Fruit fly (Drosophila melanogaster) whole organism, embryonic: ENCODE measurements around the gene RapGAP1.
A peak's percentile ranks its signal among the peaks of the same experiment; 100 is the strongest.

Experiments
- B-H1 ChIP-seq: fragments of 200-800 bp; sonication (Bioruptor generic); IDR thresholded peaks from 3 replicates; pipeline ENCODE4 v1.3.6; 2022; ENCODE audit warnings: missing biosample characterization, missing genetic modification characterization
- CG10274 ChIP-seq: fragments of 200-800 bp; sonication (Bioruptor generic); optimal IDR thresholded peaks from 3 replicates; lab custom pipeline; 2017; ENCODE audit warnings: missing biosample characterization, mild to moderate bottlenecking, missing genetic modification characterization
- CG10321 ChIP-seq: fragments of 200-800 bp; sonication (Bioruptor generic); IDR thresholded peaks from 2 replicates; pipeline ENCODE4 v1.3.6; 2022; ENCODE audit warnings: missing biosample characterization, missing genetic modification characterization
- CG10565 ChIP-seq: fragments of 200-800 bp; sonication (Bioruptor generic); optimal IDR thresholded peaks from 3 replicates; lab custom pipeline; 2016; ENCODE audit warnings: missing biosample characterization, mild to moderate bottlenecking, missing genetic modification characterization
- CG11456 ChIP-seq: fragments of 200-800 bp; sonication (Bioruptor generic); IDR thresholded peaks from 3 replicates; pipeline ENCODE4 v1.3.6; 2022; ENCODE audit warnings: missing biosample characterization, missing genetic modification characterization
- CG11695 ChIP-seq: fragments of 200-800 bp; sonication (Bioruptor generic); IDR thresholded peaks from 3 replicates; pipeline ENCODE4 v1.3.6; 2022; ENCODE audit warnings: missing biosample characterization, missing genetic modification characterization
- CG12155 ChIP-seq: fragments of 200-800 bp; sonication (Bioruptor generic); optimal IDR thresholded peaks from 3 replicates; lab custom pipeline; 2016; ENCODE audit warnings: missing biosample characterization, missing genetic modification characterization
- CG12659 ChIP-seq: fragments of 200-800 bp; sonication (Bioruptor generic); optimal IDR thresholded peaks from 3 replicates; lab custom pipeline; 2017; ENCODE audit warnings: mild to moderate bottlenecking, missing biosample characterization, missing genetic modification reagents, missing genetic modification characterization
- CG12769 ChIP-seq: fragments of 200-800 bp; sonication (Bioruptor generic); optimal IDR thresholded peaks from 2 replicates; lab custom pipeline; 2019; ENCODE audit warnings: missing biosample characterization, mild to moderate bottlenecking, missing genetic modification characterization, moderate library complexity
- CG18476 ChIP-seq: fragments of 200-800 bp; sonication (Bioruptor generic); optimal IDR thresholded peaks from 2 replicates; lab custom pipeline; 2016; ENCODE audit warnings: missing biosample characterization, mild to moderate bottlenecking, missing genetic modification characterization
- CG2875 ChIP-seq: fragments of 200-800 bp; sonication (Bioruptor generic); optimal IDR thresholded peaks from 2 replicates; lab custom pipeline; 2017; ENCODE audit warnings: missing biosample characterization, mild to moderate bottlenecking, missing genetic modification characterization, missing genetic modification reagents
- CG31441 ChIP-seq: fragments of 200-800 bp; sonication (Bioruptor generic); IDR thresholded peaks from 2 replicates; pipeline ENCODE4 v1.3.6; 2022; ENCODE audit warnings: missing biosample characterization, missing genetic modification characterization
- CG33213 ChIP-seq: fragments of 200-800 bp; sonication (Bioruptor generic); optimal IDR thresholded peaks from 3 replicates; lab custom pipeline; 2016; ENCODE audit warnings: missing biosample characterization, missing genetic modification characterization
- CG4707 ChIP-seq: fragments of 200-800 bp; sonication (Bioruptor generic); optimal IDR thresholded peaks from 2 replicates; lab custom pipeline; 2018; ENCODE audit warnings: missing biosample characterization, mild to moderate bottlenecking, missing genetic modification characterization, moderate library complexity
- CG7745 ChIP-seq: fragments of 200-800 bp; sonication (Bioruptor generic); optimal IDR thresholded peaks from 2 replicates; lab custom pipeline; 2018; ENCODE audit warnings: missing biosample characterization, mild to moderate bottlenecking, missing genetic modification characterization, moderate library complexity
- CG8281 ChIP-seq: fragments of 200-800 bp; sonication (Bioruptor generic); optimal IDR thresholded peaks from 2 replicates; lab custom pipeline; 2018; ENCODE audit warnings: missing biosample characterization, mild to moderate bottlenecking, missing genetic modification characterization, moderate library complexity
- CG8388 ChIP-seq: fragments of 200-800 bp; sonication (Bioruptor generic); optimal IDR thresholded peaks from 2 replicates; lab custom pipeline; 2019; ENCODE audit warnings: missing biosample characterization, mild to moderate bottlenecking, missing genetic modification characterization, moderate library complexity
- CG9797 ChIP-seq: fragments of 200-800 bp; sonication (Bioruptor generic); optimal IDR thresholded peaks from 3 replicates; lab custom pipeline; 2018; ENCODE audit warnings: missing biosample characterization, mild to moderate bottlenecking, missing genetic modification characterization
- CG9876 ChIP-seq: fragments of 200-800 bp; sonication (Bioruptor generic); optimal IDR thresholded peaks from 2 replicates; lab custom pipeline; 2016; ENCODE audit warnings: missing biosample characterization, missing genetic modification characterization
- Dref ChIP-seq: fragments of 200-800 bp; sonication (Bioruptor generic); IDR thresholded peaks from 2 replicates; pipeline ENCODE4 v1.3.6; 2022; ENCODE audit warnings: missing biosample characterization, missing genetic modification characterization
- HHEX ChIP-seq: fragments of 200-800 bp; sonication (Bioruptor generic); optimal IDR thresholded peaks from 3 replicates; lab custom pipeline; 2017; ENCODE audit warnings: missing biosample characterization, mild to moderate bottlenecking, missing genetic modification characterization, missing genetic modification reagents
- HLH4C ChIP-seq: fragments of 200-800 bp; sonication (Bioruptor generic); IDR thresholded peaks from 3 replicates; pipeline ENCODE4 v1.3.6; 2022; ENCODE audit warnings: missing biosample characterization, missing genetic modification characterization; ENCODE audit not compliant: partially characterized antibody
- HLHmδ ChIP-seq: fragments of 200-800 bp; sonication (Bioruptor generic); optimal IDR thresholded peaks from 2 replicates; lab custom pipeline; 2018; ENCODE audit warnings: missing biosample characterization, mild to moderate bottlenecking, missing genetic modification characterization, moderate library complexity
- Hmr ChIP-seq: fragments of 200-800 bp; sonication (Bioruptor generic); optimal IDR thresholded peaks from 3 replicates; lab custom pipeline; 2017; ENCODE audit warnings: mild to moderate bottlenecking, missing biosample characterization, missing genetic modification reagents, missing genetic modification characterization
- Hmx ChIP-seq: fragments of 200-800 bp; sonication (Bioruptor generic); optimal IDR thresholded peaks from 2 replicates; lab custom pipeline; 2016; ENCODE audit warnings: missing biosample characterization, missing genetic modification characterization
- Hr39 ChIP-seq: fragments of >200 bp; optimal IDR thresholded peaks from 2 replicates; lab custom pipeline; 2017
- NFAT ChIP-seq: fragments of 200-800 bp; sonication (Bioruptor generic); IDR thresholded peaks from 2 replicates; pipeline ENCODE4 v1.3.6; 2022; ENCODE audit warnings: missing biosample characterization, missing genetic modification characterization
- NfI ChIP-seq: fragments of 200-800 bp; sonication (Bioruptor generic); optimal IDR thresholded peaks from 3 replicates; lab custom pipeline; 2018; ENCODE audit warnings: missing biosample characterization, mild to moderate bottlenecking, missing genetic modification characterization, moderate library complexity
- PHDP ChIP-seq: fragments of 200-800 bp; sonication (Bioruptor generic); optimal IDR thresholded peaks from 3 replicates; lab custom pipeline; 2018; ENCODE audit warnings: missing biosample characterization, mild to moderate bottlenecking, missing genetic modification characterization, moderate library complexity
- Pdp1 ChIP-seq, 2 experiments: fragments of 200-800 bp; sonication (Bioruptor generic); optimal IDR thresholded peaks; 3 replicates each; lab custom pipeline; 2016; ENCODE audit warnings: missing biosample characterization in 2 of 2, missing genetic modification characterization in 2 of 2, mild to moderate bottlenecking in 1 of 2, moderate library complexity in 1 of 2
- Ptx1 ChIP-seq: fragments of 200-800 bp; sonication (Bioruptor generic); IDR thresholded peaks from 2 replicates; pipeline ENCODE4 v1.3.6; 2022; ENCODE audit warnings: missing biosample characterization, missing genetic modification characterization
- abd-A ChIP-seq: fragments of 200-800 bp; sonication (Bioruptor generic); optimal IDR thresholded peaks from 3 replicates; lab custom pipeline; 2019; ENCODE audit warnings: missing biosample characterization, mild to moderate bottlenecking, missing genetic modification characterization, moderate library complexity
- bbx ChIP-seq: fragments of 200-800 bp; sonication (Bioruptor generic); IDR thresholded peaks from 2 replicates; pipeline ENCODE4 v1.3.6; 2022; ENCODE audit warnings: missing biosample characterization, missing genetic modification characterization; ENCODE audit not compliant: partially characterized antibody
- crc ChIP-seq: fragments of 200-800 bp; sonication (Bioruptor generic); optimal IDR thresholded peaks from 2 replicates; lab custom pipeline; 2016; ENCODE audit warnings: missing biosample characterization, missing genetic modification characterization
- dmrt11E ChIP-seq: fragments of 200-800 bp; sonication (Bioruptor generic); optimal IDR thresholded peaks from 3 replicates; lab custom pipeline; 2018; ENCODE audit warnings: missing biosample characterization, mild to moderate bottlenecking, missing genetic modification characterization, moderate library complexity
- exex ChIP-seq: fragments of 200-800 bp; sonication (Bioruptor generic); optimal IDR thresholded peaks from 4 replicates; lab custom pipeline; 2018; ENCODE audit warnings: missing biosample characterization, mild to moderate bottlenecking, missing genetic modification characterization, moderate library complexity
- fd96Cb ChIP-seq: fragments of 200-800 bp; sonication (Bioruptor generic); optimal IDR thresholded peaks from 2 replicates; lab custom pipeline; 2018; ENCODE audit warnings: missing biosample characterization, mild to moderate bottlenecking, missing genetic modification characterization, moderate library complexity
- her ChIP-seq: fragments of 200-800 bp; sonication (Bioruptor generic); optimal IDR thresholded peaks from 2 replicates; lab custom pipeline; 2016; ENCODE audit warnings: missing biosample characterization, missing genetic modification characterization
- lab ChIP-seq: fragments of 200-800 bp; sonication (Bioruptor generic); optimal IDR thresholded peaks from 3 replicates; lab custom pipeline; 2017; ENCODE audit warnings: missing biosample characterization, missing genetic modification characterization, mild to moderate bottlenecking, moderate library complexity, missing genetic modification reagents
- luna ChIP-seq: fragments of 200-800 bp; sonication (Bioruptor generic); optimal IDR thresholded peaks from 2 replicates; lab custom pipeline; 2016; ENCODE audit warnings: missing biosample characterization, missing genetic modification characterization
- otp ChIP-seq: fragments of 200-800 bp; sonication (Bioruptor generic); IDR thresholded peaks from 3 replicates; pipeline ENCODE4, ENCODE4 v1.3.6; 2022; ENCODE audit warnings: missing biosample characterization, missing genetic modification characterization
- sc ChIP-seq, 3 experiments: fragments of >200 bp in 2 of 3; fragments of 200-800 bp in 1 of 3; sonication (Bioruptor generic) in 1 of 3; optimal IDR thresholded peaks; 2 replicates in 2 of 3; 3 replicates in 1 of 3; lab custom pipeline; 2017; ENCODE audit warnings: mild to moderate bottlenecking in 1 of 3, missing biosample characterization in 1 of 3, missing genetic modification characterization in 1 of 3, missing genetic modification reagents in 1 of 3
- sd ChIP-seq: fragments of 200-800 bp; sonication (Bioruptor generic); optimal IDR thresholded peaks from 3 replicates; lab custom pipeline; 2018; ENCODE audit warnings: missing biosample characterization, mild to moderate bottlenecking, missing genetic modification characterization, moderate library complexity
- sens-2 ChIP-seq: fragments of 200-800 bp; sonication (Bioruptor generic); IDR thresholded peaks from 2 replicates; pipeline ENCODE4 v1.3.6; 2022; ENCODE audit warnings: missing biosample characterization, missing genetic modification characterization
- tin ChIP-seq: fragments of 200-800 bp; sonication (Bioruptor generic); optimal IDR thresholded peaks from 3 replicates; lab custom pipeline; 2016; ENCODE audit warnings: missing biosample characterization, missing genetic modification characterization
- tup ChIP-seq: fragments of 200-800 bp; sonication (Bioruptor generic); optimal IDR thresholded peaks from 2 replicates; lab custom pipeline; 2016; ENCODE audit warnings: missing biosample characterization, mild to moderate bottlenecking, missing genetic modification characterization, moderate library complexity
- unc-4 ChIP-seq: fragments of 200-800 bp; sonication (Bioruptor generic); IDR thresholded peaks from 2 replicates; pipeline ENCODE4 v1.3.6; 2022; ENCODE audit warnings: missing biosample characterization, missing genetic modification characterization; ENCODE audit not compliant: partially characterized antibody

The RapGAP1 gene

dm6 chr2L:7532644-7533324 is 46.0 kb downstream of the RapGAP1 start (continued):
- no peak for TF ChIP-seq HLH4C (GFP tag; lab: Robert Waterston, UW)
- no peak for TF ChIP-seq sens-2 (GFP tag; lab: Robert Waterston, UW)
- TF ChIP-seq fd96Cb (tag; lab: Kevin White, UChicago): peak; percentile 52
- TF ChIP-seq bbx (GFP tag; lab: Robert Waterston, UW): 0 out of 2 replicates have a peak, but pooled peaks have one; percentile 24
- no peak for TF ChIP-seq CG12769
- TF ChIP-seq otp (GFP tag; lab: Robert Waterston, UW): 0 out of 3 replicates have a peak, but pooled peaks have one; percentile 11
- TF ChIP-seq CG11456 (GFP tag; lab: Robert Waterston, UW): no peak
- no peak for TF ChIP-seq CG10274 (GFP tag; lab: Kevin White, UChicago)
- no peak for TF ChIP-seq HHEX
- TF ChIP-seq exex: no peak
- TF ChIP-seq tup (GFP tag; lab: Kevin White, UChicago): no peak
- TF ChIP-seq luna (GFP tag; lab: Kevin White, UChicago): no peak
- TF ChIP-seq CG7745 (tag; lab: Kevin White, UChicago): no peak
- no peak for TF ChIP-seq abd-A (tag; lab: Kevin White, UChicago)
- no peak for TF ChIP-seq CG9876 (GFP tag; lab: Kevin White, UChicago)
- peak in 1 of 2 experiments; percentile 19 for TF ChIP-seq Pdp1 (GFP tag; optimal IDR thresholded peaks at IDR 0.05; lab: Kevin White, UChicago)
- no peak for TF ChIP-seq NFAT
- no peak for TF ChIP-seq NfI (GFP tag; lab: Kevin White, UChicago)
- no peak for TF ChIP-seq her (GFP tag; lab: Kevin White, UChicago)
- TF ChIP-seq HLHmδ (GFP tag; lab: Kevin White, UChicago): no peak
- TF ChIP-seq Dref (GFP tag; lab: Robert Waterston, UW): no peak
- no peak; the same call in 1 of the 2 replicates for TF ChIP-seq CG10321 (GFP tag; lab: Robert Waterston, UW)
- TF ChIP-seq CG8281: no peak
- no peak for TF ChIP-seq sc (optimal IDR thresholded peaks at IDR 0.05; lab: Kevin White, UChicago)
- peak; percentile 42 for TF ChIP-seq sc (GFP tag; optimal IDR thresholded peaks at IDR 0.05; lab: Kevin White, UChicago)
- TF ChIP-seq CG4707 (GFP tag; lab: Kevin White, UChicago): no peak
- TF ChIP-seq CG9797 (GFP tag; lab: Kevin White, UChicago): no peak
- TF ChIP-seq CG31441 (GFP tag; lab: Robert Waterston, UW): peak; percentile 61
- no peak for TF ChIP-seq CG11695 (GFP tag; lab: Robert Waterston, UW)
- no peak for TF ChIP-seq Ptx1
- TF ChIP-seq lab (GFP tag; lab: Kevin White, UChicago): no peak
- TF ChIP-seq CG12155: no peak
- TF ChIP-seq CG12659 (GFP tag; lab: Kevin White, UChicago): no peak
- TF ChIP-seq, all 482 proteins: peak for 128

DNA sequence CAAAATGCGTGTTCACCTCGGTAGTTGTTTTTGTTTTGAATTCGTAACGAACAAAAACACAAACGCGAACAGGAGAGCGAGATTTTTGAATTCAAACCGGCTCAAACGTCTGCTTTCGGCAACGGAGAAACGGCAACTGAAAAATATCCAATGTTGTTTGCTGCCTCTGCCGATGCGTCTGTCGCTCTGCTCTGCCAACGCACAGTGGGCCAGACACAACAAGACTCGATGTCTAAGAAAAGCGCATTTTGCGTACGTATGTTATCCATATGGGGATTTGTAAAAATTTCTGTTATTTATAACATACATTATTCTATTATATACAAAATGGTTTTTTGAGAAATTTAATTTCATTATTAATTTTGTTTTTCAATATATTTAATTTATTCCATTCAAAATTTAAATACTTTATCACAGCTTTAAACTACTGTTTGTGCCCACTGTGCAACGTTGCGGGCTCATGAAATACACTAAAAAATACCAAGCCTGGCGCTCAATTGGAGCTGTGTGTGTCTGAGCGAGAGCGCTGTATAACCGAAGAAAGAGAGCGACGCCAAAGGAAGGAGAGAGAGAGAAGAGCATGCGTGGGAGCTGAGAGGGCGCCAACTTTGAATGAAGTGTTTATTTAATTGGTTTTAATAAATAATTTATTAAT is 48.2 kb downstream of the RapGAP1 start:
- TF ChIP-seq CG8388 (peak; percentile 98), CG2875 (GFP tag; lab: Kevin White, UChicago) (peak; percentile 96), PHDP (tag; lab: Kevin White, UChicago) (peak; percentile 99), tin (GFP tag; lab: Kevin White, UChicago) (peak; percentile 98), CG10565 (peak; percentile 70), B-H1 (GFP tag; lab: Robert Waterston, UW) (peak; percentile 95), CG18476 (GFP tag; lab: Kevin White, UChicago) (peak; percentile 97), dmrt11E (peak; percentile 99), sd (tag; lab: Kevin White, UChicago) (peak; percentile 94), Hmr (peak; percentile 99), CG33213 (GFP tag; lab: Kevin White, UChicago) (peak; percentile 65), Hmx (no peak), unc-4 (GFP tag; lab: Robert Waterston, UW) (no peak), crc (GFP tag; lab: Kevin White, UChicago) (peak; percentile 46), Hr39 (lab: Kevin White, UChicago) (no peak)
